Worm (Caenorhabditis elegans): ENCODE measurements around the gene ZK105.5.

ce11 chrV:7672258-7672657, 45.3 kb downstream of the ZK105.5 start, which contains the start of gene C12D5.4:
- no peak for TF ChIP-seq snpc-4 (tag; optimal IDR thresholded peaks at IDR 0.05)
- TF ChIP-seq ama-1 (optimal IDR thresholded peaks at IDR 0.05): no peak
- no peak for TF ChIP-seq ztf-4 (tag; optimal IDR thresholded peaks at IDR 0.05)
- no peak for TF ChIP-seq nhr-11 (tag; optimal IDR thresholded peaks at IDR 0.05)
- TF ChIP-seq pha-4 (tag; optimal IDR thresholded peaks at IDR 0.05): no peak
- no peak for TF ChIP-seq jun-1 (tag; optimal IDR thresholded peaks at IDR 0.05)
- no peak for TF ChIP-seq nhr-76 (tag; optimal IDR thresholded peaks at IDR 0.05)
- no peak for TF ChIP-seq nhr-23 (tag; optimal IDR thresholded peaks at IDR 0.05)
- no peak for TF ChIP-seq unc-39 (tag; optimal IDR thresholded peaks at IDR 0.05)
- TF ChIP-seq skn-1 (tag; optimal IDR thresholded peaks at IDR 0.05): no peak
- no peak for TF ChIP-seq nhr-77 (tag; optimal IDR thresholded peaks at IDR 0.05)
- no peak for TF ChIP-seq fkh-10 (GFP tag; optimal IDR thresholded peaks at IDR 0.05)
- TF ChIP-seq eor-1 (tag; optimal IDR thresholded peaks at IDR 0.05): no peak

Data from whole organism, L3 larva.